Fruit fly (Drosophila melanogaster): ENCODE data around the gene OdsH.

OdsH gene

DNA sequence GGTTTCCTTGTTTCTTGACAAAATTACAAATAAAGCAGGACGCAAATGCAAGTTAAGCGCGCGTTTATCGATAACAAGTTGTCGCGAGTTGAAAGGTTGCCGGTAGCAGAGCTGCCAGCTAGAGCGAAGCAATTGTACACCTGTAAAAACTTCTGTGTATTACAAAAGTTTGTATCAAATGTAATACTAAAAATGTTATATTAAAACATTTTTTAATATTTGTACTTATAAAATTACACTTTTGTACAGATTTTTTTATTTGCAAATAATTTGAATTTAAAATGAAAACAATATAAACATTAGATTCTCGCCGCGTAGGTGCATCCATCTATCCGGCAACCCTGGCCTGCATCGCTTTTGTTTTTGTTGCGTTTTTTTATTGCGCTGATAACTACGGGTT is 53.8 kb downstream of the OdsH start, which contains the start of the genes CG8142 and Ucp4A (continued):
- peak; percentile 86 for TF ChIP-seq CG16779 (GFP tag; IDR thresholded peaks at IDR 0.05)
- peak; percentile 66 for TF ChIP-seq CrebB (tag; optimal IDR thresholded peaks at IDR 0.05)
- TF ChIP-seq vvl (GFP tag; IDR thresholded peaks at IDR 0.05) = peak; percentile 97
- peak; percentile 92 for TF ChIP-seq Gug (GFP tag; IDR thresholded peaks at IDR 0.05)
- TF ChIP-seq bigmax (GFP tag; optimal IDR thresholded peaks at IDR 0.05) = no peak
- TF ChIP-seq CG32772 (GFP tag; IDR thresholded peaks at IDR 0.05) = peak; percentile 97
- peak; percentile 65 for TF ChIP-seq CG1647 (GFP tag; optimal IDR thresholded peaks at IDR 0.05)
- peak; percentile 98 for TF ChIP-seq CG3847 (GFP tag; IDR thresholded peaks at IDR 0.05)
- TF ChIP-seq pan (optimal IDR thresholded peaks at IDR 0.05) = no peak
- TF ChIP-seq pan (GFP tag; optimal IDR thresholded peaks at IDR 0.05 in 1 of 2, IDR thresholded peaks at IDR 0.05 in 1 of 2) = peak in 1 of 2 experiments; percentile 98
- peak; percentile 87 for TF ChIP-seq CG30431 (GFP tag; optimal IDR thresholded peaks at IDR 0.05)
- TF ChIP-seq cas (GFP tag; IDR thresholded peaks at IDR 0.05) = peak; percentile 88
- no peak for TF ChIP-seq NC2β (GFP tag; optimal IDR thresholded peaks at IDR 0.05)
- no peak for TF ChIP-seq D (optimal IDR thresholded peaks at IDR 0.05)
- TF ChIP-seq D (GFP tag; optimal IDR thresholded peaks at IDR 0.05) = peak; percentile 89
- peak; percentile 39 for TF ChIP-seq slp2 (GFP tag; optimal IDR thresholded peaks at IDR 0.05)
- TF ChIP-seq nerfin-1 (tag; optimal IDR thresholded peaks at IDR 0.05) = peak; percentile 88
- TF ChIP-seq CG18476 (GFP tag; optimal IDR thresholded peaks at IDR 0.05) = peak; percentile 82
- peak; percentile 95 for TF ChIP-seq H15 (GFP tag; IDR thresholded peaks at IDR 0.05)
- no peak for TF ChIP-seq Jarid2 (GFP tag; optimal IDR thresholded peaks at IDR 0.05)
- TF ChIP-seq CG8944 (GFP tag; optimal IDR thresholded peaks at IDR 0.05) = peak; percentile 47
- TF ChIP-seq CG7839 (tag; optimal IDR thresholded peaks at IDR 0.05) = peak; percentile 93
- peak; percentile 77 for TF ChIP-seq CG9437 (GFP tag; optimal IDR thresholded peaks at IDR 0.05)
- TF ChIP-seq rib (GFP tag; IDR thresholded peaks at IDR 0.05) = peak; percentile 77
- peak; percentile 89 for TF ChIP-seq CG1233 (GFP tag; optimal IDR thresholded peaks at IDR 0.05)
- peak; percentile 90 for TF ChIP-seq PHDP (tag; optimal IDR thresholded peaks at IDR 0.05)
- TF ChIP-seq sens-2 (GFP tag; IDR thresholded peaks at IDR 0.05) = peak; percentile 87
- TF ChIP-seq nerfin-2 (GFP tag; IDR thresholded peaks at IDR 0.05; ENCODE audit: partially characterized antibody) = peak; percentile 21; the same call in 1 of the 2 replicates
- TF ChIP-seq CG18011 (GFP tag; optimal IDR thresholded peaks at IDR 0.05) = peak; percentile 69
- TF ChIP-seq Xrp1 (GFP tag; IDR thresholded peaks at IDR 0.05) = peak; percentile 98
- peak; percentile 88 for TF ChIP-seq Gsc (GFP tag; IDR thresholded peaks at IDR 0.05)
- TF ChIP-seq ewg (GFP tag; optimal IDR thresholded peaks at IDR 0.05) = peak; percentile 72
- peak; percentile 92 for TF ChIP-seq Hr3 (GFP tag; optimal IDR thresholded peaks at IDR 0.05)
- TF ChIP-seq Atf6 (GFP tag; IDR thresholded peaks at IDR 0.05) = peak; percentile 96
- TF ChIP-seq CG11093 (GFP tag; IDR thresholded peaks at IDR 0.05) = peak; percentile 96
- TF ChIP-seq sqz (GFP tag; optimal IDR thresholded peaks at IDR 0.05) = peak; percentile 90
- peak; percentile 62 for TF ChIP-seq Dip3 (GFP tag; optimal IDR thresholded peaks at IDR 0.05)
- TF ChIP-seq aop (GFP tag; IDR thresholded peaks at IDR 0.05) = peak; percentile 65; the same call in 1 of the 2 replicates
- TF ChIP-seq CG33213 (GFP tag; optimal IDR thresholded peaks at IDR 0.05) = peak; percentile 28
- peak; percentile 87 for TF ChIP-seq CG4617 (GFP tag; optimal IDR thresholded peaks at IDR 0.05; ENCODE audit: borderline replicate concordance)
- no peak for TF ChIP-seq CG16863 (GFP tag; optimal IDR thresholded peaks at IDR 0.05)
- no peak for TF ChIP-seq Doc3 (GFP tag; IDR thresholded peaks at IDR 0.05; ENCODE audit: partially characterized antibody)
- TF ChIP-seq Lhr (GFP tag; optimal IDR thresholded peaks at IDR 0.05) = peak; percentile 75
- TF ChIP-seq CG30403 (GFP tag; optimal IDR thresholded peaks at IDR 0.05) = peak; percentile 95
- TF ChIP-seq ssp (GFP tag; IDR thresholded peaks at IDR 0.05) = peak; percentile 93
- TF ChIP-seq hkb (optimal IDR thresholded peaks at IDR 0.05) = peak; percentile 54
- peak; percentile 89 for TF ChIP-seq hkb (GFP tag; IDR thresholded peaks at IDR 0.05)
- peak; percentile 88 for TF ChIP-seq Fer2 (tag; optimal IDR thresholded peaks at IDR 0.05)
- peak; percentile 85 for TF ChIP-seq CG18764 (GFP tag; optimal IDR thresholded peaks at IDR 0.05)
- TF ChIP-seq chn (GFP tag; optimal IDR thresholded peaks at IDR 0.05) = peak; percentile 73
- TF ChIP-seq pros (GFP tag; optimal IDR thresholded peaks at IDR 0.05) = no peak
- peak; percentile 94 for TF ChIP-seq CG14710 (tag; optimal IDR thresholded peaks at IDR 0.05)
